Comparison of ENCODE assay signal across 1 fruit fly cellular context in the genomic region with DNA sequence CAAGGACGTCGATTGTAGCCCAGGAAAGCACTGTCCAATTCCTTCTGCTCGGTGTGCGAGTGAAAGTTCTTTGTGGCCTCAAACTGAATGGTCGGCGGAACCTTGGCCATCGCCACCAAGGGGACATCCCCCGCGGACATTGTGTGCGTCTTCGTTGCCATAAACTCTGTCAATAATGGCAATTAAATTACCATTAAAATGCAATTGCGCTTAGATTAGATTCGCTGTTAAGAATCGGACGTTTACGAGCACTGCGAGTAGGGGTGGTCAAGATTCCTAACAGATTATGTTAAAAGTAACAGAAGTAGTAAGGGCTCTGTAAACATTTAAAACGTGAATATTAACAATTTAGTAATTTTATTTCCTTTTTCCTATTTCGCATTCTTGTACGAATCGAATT.
A peak's percentile ranks its signal among the peaks of the same experiment; 100 is the strongest.
TF ChIP-seq lines count a peak whose summit lies in the region.

TSS of gene daed (minus strand) at position 247 of the 400 bp plus-strand sequence.

TF ChIP-seq in whole organism, embryonic, 481 proteins besides CTCF, POLR2A, EP300 and RAD21 (continued from another document):
- TF ChIP-seq CG34376 (GFP tag; optimal IDR thresholded peaks at IDR 0.05; lab: Kevin White, UChicago): peak; percentile 2
- TF ChIP-seq CG13287 (GFP tag; IDR thresholded peaks at IDR 0.05; lab: Robert Waterston, UW; ENCODE audit: partially characterized antibody): peak; percentile 22; the same call in 1 of the 2 replicates
- TF ChIP-seq CG14710 (tag; optimal IDR thresholded peaks at IDR 0.05; lab: Kevin White, UChicago): peak; percentile 67
- TF ChIP-seq Stat92E (GFP tag; optimal IDR thresholded peaks at IDR 0.05; lab: Kevin White, UChicago): no peak
- TF ChIP-seq exex (tag; optimal IDR thresholded peaks at IDR 0.05; lab: Kevin White, UChicago): peak; percentile 99
- TF ChIP-seq Med (GFP tag; lab: Kevin White, UChicago): peak; percentile 79
- peak; percentile 35 for TF ChIP-seq lbe (GFP tag; optimal IDR thresholded peaks at IDR 0.05; lab: Kevin White, UChicago)
- TF ChIP-seq CG4617 (GFP tag; optimal IDR thresholded peaks at IDR 0.05; lab: Kevin White, UChicago; ENCODE audit: borderline replicate concordance): peak; percentile 29
- peak; percentile 74 for TF ChIP-seq MBD-R2 (GFP tag; IDR thresholded peaks at IDR 0.05; lab: Robert Waterston, UW)
- TF ChIP-seq gsb-n (tag; optimal IDR thresholded peaks at IDR 0.05; lab: Kevin White, UChicago): peak; percentile 69
- no peak for TF ChIP-seq wek (GFP tag; optimal IDR thresholded peaks at IDR 0.05; lab: Kevin White, UChicago)
- peak; percentile 27; the same call in 1 of the 3 replicates for TF ChIP-seq CG6791 (GFP tag; IDR thresholded peaks at IDR 0.05; lab: Robert Waterston, UW; ENCODE audit: partially characterized antibody)
- no peak for TF ChIP-seq tin (GFP tag; optimal IDR thresholded peaks at IDR 0.05; lab: Kevin White, UChicago)
- TF ChIP-seq sens (GFP tag; lab: Kevin White, UChicago): peak; percentile 8
- peak; percentile 58 for TF ChIP-seq abd-A (tag; optimal IDR thresholded peaks at IDR 0.05; lab: Kevin White, UChicago)
